Fruit fly (Drosophila melanogaster) whole organism, embryonic: ENCODE data around the gene CG42489.
A peak's percentile ranks its signal among the peaks of the same experiment; 100 is the strongest.

Experiments
- Ada2b ChIP-seq: fragments of 200-800 bp; sonication (Bioruptor generic); IDR thresholded peaks from 2 replicates; pipeline ENCODE4 v1.3.6; 2022; ENCODE audit warnings: missing biosample characterization, missing genetic modification characterization
- Atf-2 ChIP-seq: fragments of 200-800 bp; sonication (Bioruptor generic); optimal IDR thresholded peaks from 2 replicates; lab custom pipeline; 2016; ENCODE audit warnings: missing biosample characterization, missing genetic modification characterization
- Atf6 ChIP-seq: fragments of 200-800 bp; sonication (Bioruptor generic); IDR thresholded peaks from 2 replicates; pipeline ENCODE4 v1.3.6; 2022; ENCODE audit warnings: missing biosample characterization, missing genetic modification characterization
- CG10147 ChIP-seq: fragments of 200-800 bp; sonication (Bioruptor generic); optimal IDR thresholded peaks from 2 replicates; lab custom pipeline; 2019; ENCODE audit warnings: missing biosample characterization, mild to moderate bottlenecking, missing genetic modification characterization, moderate library complexity
- CG10462 ChIP-seq: fragments of 200-800 bp; sonication (Bioruptor generic); optimal IDR thresholded peaks from 2 replicates; lab custom pipeline; 2016; ENCODE audit warnings: missing biosample characterization, missing genetic modification characterization
- CG11723 ChIP-seq: fragments of 200-800 bp; sonication (Bioruptor generic); optimal IDR thresholded peaks from 2 replicates; lab custom pipeline; 2017; ENCODE audit warnings: missing biosample characterization, mild to moderate bottlenecking, missing genetic modification characterization
- CG12769 ChIP-seq: fragments of 200-800 bp; sonication (Bioruptor generic); optimal IDR thresholded peaks from 2 replicates; lab custom pipeline; 2019; ENCODE audit warnings: missing biosample characterization, mild to moderate bottlenecking, missing genetic modification characterization, moderate library complexity
- CG14667 ChIP-seq: fragments of 200-800 bp; sonication (Bioruptor generic); IDR thresholded peaks from 2 replicates; pipeline ENCODE4 v1.3.6; 2022; ENCODE audit warnings: missing biosample characterization, missing genetic modification characterization
- CG17359 ChIP-seq: fragments of 200-800 bp; sonication (Bioruptor generic); optimal IDR thresholded peaks from 3 replicates; lab custom pipeline; 2018; ENCODE audit warnings: missing biosample characterization, mild to moderate bottlenecking, missing genetic modification characterization, moderate library complexity
- CG17802 ChIP-seq: fragments of 200-800 bp; sonication (Bioruptor generic); optimal IDR thresholded peaks from 2 replicates; lab custom pipeline; 2018; ENCODE audit warnings: missing biosample characterization, mild to moderate bottlenecking, missing genetic modification characterization, moderate library complexity
- CG2116 ChIP-seq: fragments of 200-800 bp; sonication (Bioruptor generic); optimal IDR thresholded peaks from 3 replicates; lab custom pipeline; 2018; ENCODE audit warnings: missing biosample characterization, mild to moderate bottlenecking, missing genetic modification characterization
- CG2678 ChIP-seq: fragments of 200-800 bp; sonication (Bioruptor generic); optimal IDR thresholded peaks from 3 replicates; lab custom pipeline; 2019; ENCODE audit warnings: missing biosample characterization, mild to moderate bottlenecking, missing genetic modification characterization, moderate library complexity
- CG3163 ChIP-seq: fragments of 200-800 bp; sonication (Bioruptor generic); optimal IDR thresholded peaks from 3 replicates; lab custom pipeline; 2016; ENCODE audit warnings: missing biosample characterization, missing genetic modification characterization
- CG3407 ChIP-seq: fragments of 200-800 bp; sonication (Bioruptor generic); optimal IDR thresholded peaks from 2 replicates; lab custom pipeline; 2018; ENCODE audit warnings: missing biosample characterization, mild to moderate bottlenecking, missing genetic modification characterization
- CG3847 ChIP-seq: fragments of 200-800 bp; sonication (Bioruptor generic); IDR thresholded peaks from 2 replicates; pipeline ENCODE4 v1.3.6; 2022; ENCODE audit warnings: missing biosample characterization, missing genetic modification characterization
- CG5180 ChIP-seq: fragments of 200-800 bp; sonication (Bioruptor generic); optimal IDR thresholded peaks from 3 replicates; lab custom pipeline; 2017; ENCODE audit warnings: missing biosample characterization, missing genetic modification characterization, mild to moderate bottlenecking, moderate library complexity, missing genetic modification reagents
- CG6683 ChIP-seq: fragments of 200-800 bp; sonication (Bioruptor generic); optimal IDR thresholded peaks from 2 replicates; lab custom pipeline; 2017; ENCODE audit warnings: missing biosample characterization, mild to moderate bottlenecking, missing genetic modification characterization, missing genetic modification reagents
- CG7987 ChIP-seq: fragments of 200-800 bp; sonication (Bioruptor generic); optimal IDR thresholded peaks from 2 replicates; lab custom pipeline; 2018; ENCODE audit warnings: missing biosample characterization, mild to moderate bottlenecking, missing genetic modification characterization, moderate library complexity
- Fer2 ChIP-seq: fragments of 200-800 bp; sonication (Bioruptor generic); optimal IDR thresholded peaks from 2 replicates; lab custom pipeline; 2018; ENCODE audit warnings: missing biosample characterization, mild to moderate bottlenecking, missing genetic modification characterization, moderate library complexity
- Gsc ChIP-seq: fragments of 200-800 bp; sonication (Bioruptor generic); IDR thresholded peaks from 2 replicates; pipeline ENCODE4 v1.3.6; 2022; ENCODE audit warnings: missing biosample characterization, missing genetic modification characterization
- Hey ChIP-seq: fragments of 200-800 bp; sonication (Bioruptor generic); optimal IDR thresholded peaks from 3 replicates; lab custom pipeline; 2018; ENCODE audit warnings: missing biosample characterization, mild to moderate bottlenecking, missing genetic modification characterization
- Hmr ChIP-seq: fragments of 200-800 bp; sonication (Bioruptor generic); optimal IDR thresholded peaks from 3 replicates; lab custom pipeline; 2017; ENCODE audit warnings: mild to moderate bottlenecking, missing biosample characterization, missing genetic modification reagents, missing genetic modification characterization
- Hr51 ChIP-seq, 2 experiments: fragments of 200-800 bp; sonication (Bioruptor generic); optimal IDR thresholded peaks; 2 replicates in 1 of 2; 3 replicates in 1 of 2; lab custom pipeline; 2016 to 2018; ENCODE audit warnings: missing biosample characterization in 2 of 2, missing genetic modification characterization in 2 of 2, mild to moderate bottlenecking in 1 of 2, moderate library complexity in 1 of 2
- Max ChIP-seq: fragments of 200-800 bp; sonication (Bioruptor generic); optimal IDR thresholded peaks from 2 replicates; lab custom pipeline; 2016; ENCODE audit warnings: missing biosample characterization, mild to moderate bottlenecking, missing genetic modification characterization
- Meics ChIP-seq: fragments of 200-800 bp; sonication (Bioruptor generic); optimal IDR thresholded peaks from 2 replicates; lab custom pipeline; 2017; ENCODE audit warnings: missing biosample characterization, mild to moderate bottlenecking, missing genetic modification characterization
- Mrtf ChIP-seq: fragments of 200-800 bp; sonication (Bioruptor generic); IDR thresholded peaks from 3 replicates; pipeline ENCODE4 v1.3.6; 2022; ENCODE audit warnings: missing biosample characterization, missing genetic modification characterization
- NFAT ChIP-seq: fragments of 200-800 bp; sonication (Bioruptor generic); IDR thresholded peaks from 2 replicates; pipeline ENCODE4 v1.3.6; 2022; ENCODE audit warnings: missing biosample characterization, missing genetic modification characterization
- Nf-YA ChIP-seq: fragments of 200-800 bp; sonication (Bioruptor generic); IDR thresholded peaks from 2 replicates; pipeline ENCODE4 v1.3.6; 2022; ENCODE audit warnings: missing biosample characterization, missing genetic modification characterization
- Side ChIP-seq: fragments of 200-800 bp; sonication (Bioruptor generic); optimal IDR thresholded peaks from 2 replicates; lab custom pipeline; 2016; ENCODE audit warnings: missing biosample characterization, missing genetic modification characterization
- Sox102F ChIP-seq: fragments of 200-800 bp; sonication (Bioruptor generic); optimal IDR thresholded peaks from 2 replicates; lab custom pipeline; 2018; ENCODE audit warnings: missing biosample characterization, mild to moderate bottlenecking, missing genetic modification characterization, moderate library complexity
- ac ChIP-seq: fragments of 200-800 bp; sonication (Bioruptor generic); optimal IDR thresholded peaks from 3 replicates; lab custom pipeline; 2017; ENCODE audit warnings: missing biosample characterization, mild to moderate bottlenecking, missing genetic modification characterization
- ase ChIP-seq: fragments of 200-800 bp; sonication (Bioruptor generic); IDR thresholded peaks from 3 replicates; pipeline ENCODE4 v1.3.6; 2022; ENCODE audit warnings: missing biosample characterization, missing genetic modification characterization
- btn ChIP-seq: fragments of 200-800 bp; sonication (Bioruptor generic); optimal IDR thresholded peaks from 2 replicates; lab custom pipeline; 2016; ENCODE audit warnings: missing biosample characterization, missing genetic modification characterization
- chif ChIP-seq, 2 experiments: fragments of 200-800 bp; sonication (Bioruptor generic); optimal IDR thresholded peaks; 3 replicates each; lab custom pipeline; 2016; ENCODE audit warnings: missing biosample characterization in 2 of 2, missing genetic modification characterization in 2 of 2
- corto ChIP-seq: fragments of 200-800 bp; sonication (Bioruptor generic); optimal IDR thresholded peaks from 2 replicates; lab custom pipeline; 2016; ENCODE audit warnings: missing biosample characterization, mild to moderate bottlenecking, missing genetic modification characterization, moderate library complexity
- eve ChIP-seq, 2 experiments: fragments of >200 bp; optimal IDR thresholded peaks; 2 replicates each; lab custom pipeline; 2017; ENCODE audit warnings: missing biosample characterization in 2 of 2, missing genetic modification characterization in 2 of 2
- fd102C ChIP-seq: fragments of 200-800 bp; sonication (Bioruptor generic); optimal IDR thresholded peaks from 2 replicates; lab custom pipeline; 2018; ENCODE audit warnings: missing biosample characterization, mild to moderate bottlenecking, missing genetic modification characterization, moderate library complexity
- fd64A ChIP-seq: fragments of 200-800 bp; sonication (Bioruptor generic); optimal IDR thresholded peaks from 3 replicates; lab custom pipeline; 2018; ENCODE audit warnings: missing biosample characterization, mild to moderate bottlenecking, missing genetic modification characterization
- gcm2 ChIP-seq: fragments of 200-800 bp; sonication (Bioruptor generic); optimal IDR thresholded peaks from 2 replicates; lab custom pipeline; 2016; ENCODE audit warnings: missing biosample characterization, missing genetic modification characterization
- her ChIP-seq: fragments of 200-800 bp; sonication (Bioruptor generic); optimal IDR thresholded peaks from 2 replicates; lab custom pipeline; 2016; ENCODE audit warnings: missing biosample characterization, missing genetic modification characterization
- jumu ChIP-seq: fragments of 200-800 bp; sonication (Bioruptor generic); optimal IDR thresholded peaks from 3 replicates; lab custom pipeline; 2016; ENCODE audit warnings: missing biosample characterization, missing genetic modification characterization
- knrl ChIP-seq: fragments of 200-800 bp; sonication (Bioruptor generic); IDR thresholded peaks from 3 replicates; pipeline ENCODE4 v1.3.6; 2022; ENCODE audit warnings: missing biosample characterization, missing genetic modification characterization; ENCODE audit not compliant: partially characterized antibody
- nerfin-1 ChIP-seq: fragments of 200-800 bp; sonication (Bioruptor generic); optimal IDR thresholded peaks from 3 replicates; lab custom pipeline; 2019; ENCODE audit warnings: missing biosample characterization, mild to moderate bottlenecking, missing genetic modification characterization, moderate library complexity
- p53 ChIP-seq: fragments of 200-800 bp; sonication (Bioruptor generic); optimal IDR thresholded peaks from 2 replicates; lab custom pipeline; 2016; ENCODE audit warnings: missing biosample characterization, missing genetic modification characterization
- pan ChIP-seq, 4 experiments: fragments of >200 bp in 3 of 4; fragments of 200-800 bp in 1 of 4; sonication (Bioruptor generic) in 1 of 4; optimal IDR thresholded peaks in 3 of 4; IDR thresholded peaks in 1 of 4; 2 replicates each; pipeline versions ENCODE4 v1.3.6 to Lab custom; 2017 to 2022; ENCODE audit warnings: missing biosample characterization in 2 of 4, missing genetic modification characterization in 2 of 4, mixed read lengths in 1 of 4
- psq ChIP-seq: fragments of 200-800 bp; sonication (Bioruptor generic); optimal IDR thresholded peaks from 2 replicates; lab custom pipeline; 2017; ENCODE audit warnings: missing biosample characterization, missing genetic modification characterization
- scrt ChIP-seq: fragments of 200-800 bp; sonication (Bioruptor generic); optimal IDR thresholded peaks from 2 replicates; lab custom pipeline; 2018; ENCODE audit warnings: missing biosample characterization, mild to moderate bottlenecking, missing genetic modification characterization, moderate library complexity
- sug ChIP-seq: fragments of 200-800 bp; optimal IDR thresholded peaks from 2 replicates; lab custom pipeline; 2019; ENCODE audit warnings: missing biosample characterization, mild to moderate bottlenecking, missing genetic modification characterization, moderate library complexity
- zfh1 ChIP-seq: fragments of 200-800 bp; sonication (Bioruptor generic); IDR thresholded peaks from 3 replicates; pipeline ENCODE4 v1.3.6; 2022; ENCODE audit warnings: missing biosample characterization, missing genetic modification characterization
- zfh2 ChIP-seq: fragments of 200-800 bp; sonication (Bioruptor generic); optimal IDR thresholded peaks from 2 replicates; lab custom pipeline; 2016; ENCODE audit warnings: missing biosample characterization, missing genetic modification characterization

The CG42489 gene

DNA sequence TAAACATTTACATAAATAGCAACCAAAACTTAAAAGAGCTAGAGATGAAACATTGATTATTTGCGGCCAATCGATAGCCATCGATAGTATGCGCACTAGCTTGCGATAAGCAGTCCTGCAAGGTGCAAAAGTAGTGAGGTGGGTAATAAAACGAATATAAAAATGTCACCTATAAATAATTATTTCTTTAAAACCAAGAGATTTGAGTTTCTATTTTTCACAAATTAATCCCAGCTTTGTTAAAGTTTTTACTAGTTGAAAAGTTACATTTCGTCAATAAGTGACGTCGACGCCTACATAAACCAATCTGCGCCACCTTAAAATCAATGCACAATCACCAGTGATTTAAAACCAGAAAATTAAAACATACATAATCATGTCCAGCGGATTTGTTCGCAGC, 3.8 kb downstream of the CG42489 start, which contains the start of the genes Mkk4 and SLIRP2 (continued):
- TF ChIP-seq Meics (GFP tag; lab: Kevin White, UChicago) (peak; percentile 98), CG6683 (GFP tag; lab: Kevin White, UChicago) (peak; percentile 96), btn (peak; percentile 97), p53 (GFP tag; lab: Kevin White, UChicago) (peak; percentile 97), knrl (peak; percentile 90), jumu (GFP tag; lab: Kevin White, UChicago) (peak; percentile 99), Hmr (GFP tag; lab: Kevin White, UChicago) (peak; percentile 98), CG10147 (peak; percentile 99), Hey (tag; lab: Kevin White, UChicago) (peak; percentile 92), corto (GFP tag; lab: Kevin White, UChicago) (peak; percentile 95), ac (peak; percentile 96), Hr51 (GFP tag; optimal IDR thresholded peaks at IDR 0.05; lab: Kevin White, UChicago) (peak; percentile 99), Fer2 (tag; lab: Kevin White, UChicago) (peak; percentile 98), Sox102F (GFP tag; lab: Kevin White, UChicago) (peak; percentile 99), gcm2 (GFP tag; lab: Kevin White, UChicago) (peak; percentile 97), Ada2b (peak; percentile 99), CG14667 (peak; percentile 99), Atf6 (GFP tag; lab: Robert Waterston, UW) (peak; percentile 99), CG17802 (tag; lab: Kevin White, UChicago) (peak; percentile 92), fd102C (GFP tag; lab: Kevin White, UChicago) (peak; percentile 95), Gsc (GFP tag; lab: Robert Waterston, UW) (peak; percentile 98), zfh2 (peak; percentile 99), her (GFP tag; lab: Kevin White, UChicago) (peak; percentile 96), sug (peak; percentile 98), CG11723 (peak; percentile 98), CG5180 (GFP tag; lab: Kevin White, UChicago) (peak; percentile 90), nerfin-1 (peak; percentile 97), Side (GFP tag; lab: Kevin White, UChicago) (peak; percentile 99), CG7987 (GFP tag; lab: Kevin White, UChicago) (peak; percentile 97), Max (GFP tag; lab: Kevin White, UChicago) (peak; percentile 99), eve (GFP tag; optimal IDR thresholded peaks at IDR 0.05; lab: Kevin White, UChicago) (peak in 1 of 2 experiments; percentile 7), CG2116 (GFP tag; lab: Kevin White, UChicago) (peak; percentile 96), ase (GFP tag; lab: Robert Waterston, UW) (peak; percentile 99), Mrtf (GFP tag; lab: Robert Waterston, UW) (peak; percentile 99), NFAT (peak; percentile 98), CG3847 (GFP tag; lab: Robert Waterston, UW) (peak; percentile 99), CG3163 (GFP tag; lab: Kevin White, UChicago) (peak; percentile 92), fd64A (GFP tag; lab: Kevin White, UChicago) (peak; percentile 92), zfh1 (peak; percentile 99), CG2678 (tag; lab: Kevin White, UChicago) (peak; percentile 99), Atf-2 (GFP tag; lab: Kevin White, UChicago) (peak; percentile 99), scrt (GFP tag; lab: Kevin White, UChicago) (peak; percentile 95), CG12769 (tag; lab: Kevin White, UChicago) (peak; percentile 97), Nf-YA (GFP tag; lab: Robert Waterston, UW) (peak; percentile 97), CG3407 (GFP tag; lab: Kevin White, UChicago) (peak; percentile 98), CG17359 (peak; percentile 99), chif (GFP tag; optimal IDR thresholded peaks at IDR 0.05; lab: Kevin White, UChicago) (peak; percentile 99), pan (optimal IDR thresholded peaks at IDR 0.05; lab: Kevin White, UChicago) (no peak), pan (GFP tag; optimal IDR thresholded peaks at IDR 0.05 in 1 of 2, IDR thresholded peaks at IDR 0.05 in 1 of 2) (peak in 1 of 2 experiments; percentile 99), psq (GFP tag; lab: Kevin White, UChicago) (peak; percentile 96), CG10462 (GFP tag; lab: Kevin White, UChicago) (peak; percentile 98)
